Fruit fly (Drosophila melanogaster): ENCODE data around the gene CycT.

CycT gene

DNA sequence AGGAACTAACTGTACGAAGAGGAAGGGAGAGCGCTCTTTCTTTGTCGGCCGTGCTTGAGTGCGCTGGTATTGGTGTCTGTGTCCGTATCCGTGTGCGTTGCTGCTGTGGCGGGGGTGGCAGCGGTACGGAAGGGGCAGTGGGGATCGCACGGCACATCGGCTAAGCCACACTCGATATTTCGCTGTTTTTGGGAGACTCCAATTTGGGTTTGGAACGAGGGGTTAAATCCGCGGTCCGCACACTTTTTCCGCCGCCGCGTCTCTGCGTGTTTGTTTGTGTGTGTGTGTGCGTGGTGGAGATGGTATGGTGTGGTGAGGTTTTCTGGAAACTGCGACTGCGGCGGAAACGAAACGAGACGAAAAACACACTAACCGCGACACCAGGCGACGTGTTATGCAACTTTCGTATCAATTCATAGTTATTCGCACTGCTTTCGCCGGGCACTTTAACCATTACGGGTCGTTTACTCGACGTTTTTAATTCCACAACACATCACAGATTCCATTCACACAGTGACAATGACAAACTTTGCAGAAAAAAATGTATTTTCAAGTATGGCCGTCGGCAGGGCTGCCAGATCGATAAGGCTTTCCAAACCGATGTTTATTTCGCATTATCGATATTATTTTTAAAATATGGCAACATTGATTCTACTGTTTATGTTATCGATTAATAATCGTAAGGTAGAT lies at the start of gene CycT:
Gene CycT, minus strand, starts transcription at position 574 of the 690 bp plus-strand sequence.
- TF ChIP-seq fd85E (GFP tag; optimal IDR thresholded peaks at IDR 0.05): peak; percentile 7
- TF ChIP-seq CG15336 (GFP tag; IDR thresholded peaks at IDR 0.05): peak; percentile 53
- TF ChIP-seq CG6854 (GFP tag; optimal IDR thresholded peaks at IDR 0.05): peak; percentile 85
- peak; percentile 75 for TF ChIP-seq Sox14 (GFP tag; optimal IDR thresholded peaks at IDR 0.05)
- TF ChIP-seq esn (GFP tag; optimal IDR thresholded peaks at IDR 0.05): peak; percentile 42
- no peak for TF ChIP-seq Sox102F (GFP tag; optimal IDR thresholded peaks at IDR 0.05)
- TF ChIP-seq CG6792 (GFP tag; optimal IDR thresholded peaks at IDR 0.05): peak; percentile 30
- TF ChIP-seq vri (GFP tag; optimal IDR thresholded peaks at IDR 0.05): peak; percentile 76
- peak; percentile 19 for TF ChIP-seq dsx (GFP tag; optimal IDR thresholded peaks at IDR 0.05; ENCODE audit: poor library complexity, severe bottlenecking)
- no peak for TF ChIP-seq CG8632 (GFP tag; optimal IDR thresholded peaks at IDR 0.05)
- peak; percentile 1 for TF ChIP-seq dac (GFP tag; optimal IDR thresholded peaks at IDR 0.05)
- TF ChIP-seq CG6163 (GFP tag; IDR thresholded peaks at IDR 0.05): 0 out of 3 replicates have a peak, but pooled peaks have one; percentile 28
- peak; percentile 86 for TF ChIP-seq Eip78C (GFP tag)
- TF ChIP-seq Gug (GFP tag; IDR thresholded peaks at IDR 0.05): no peak
- peak; percentile 2 for TF ChIP-seq cyc (GFP tag; optimal IDR thresholded peaks at IDR 0.05)

DNA sequence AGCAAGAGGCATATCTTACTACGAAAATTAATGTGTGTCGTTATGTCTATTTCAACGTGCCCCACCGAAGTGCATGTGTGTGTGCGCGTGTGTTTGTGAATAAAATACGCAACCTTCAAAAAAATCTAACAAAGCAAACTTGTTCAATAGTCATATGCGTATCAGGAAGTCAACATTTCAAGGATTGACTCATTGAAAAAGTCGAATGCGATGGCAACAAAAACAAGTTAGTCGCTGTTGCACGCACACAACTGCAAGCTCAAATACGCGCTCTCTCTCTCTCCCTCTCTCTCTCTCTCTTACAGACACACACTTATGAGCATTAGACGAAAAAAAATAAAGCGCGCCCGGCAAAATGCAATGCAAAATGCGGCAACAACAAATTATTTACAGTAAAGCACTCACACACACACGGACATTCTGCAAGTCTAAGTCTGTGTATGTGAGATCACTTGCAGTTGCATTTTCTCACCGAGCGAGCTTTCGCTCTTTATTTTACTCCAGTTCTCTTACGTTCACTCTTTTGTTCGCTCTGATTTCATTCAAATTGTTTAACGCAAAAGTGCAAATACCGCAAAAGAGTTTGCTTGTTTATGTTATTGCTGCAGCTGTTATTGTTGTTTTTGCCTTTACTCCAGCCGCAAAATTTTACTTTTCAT lies 49.2 kb upstream of the CycT start:
- TF ChIP-seq Sox102F (GFP tag; optimal IDR thresholded peaks at IDR 0.05) (peak; percentile 19), CG6792 (GFP tag; optimal IDR thresholded peaks at IDR 0.05) (no peak), spab (GFP tag; optimal IDR thresholded peaks at IDR 0.05) (no peak), cyc (GFP tag; optimal IDR thresholded peaks at IDR 0.05) (no peak), CG6163 (GFP tag; IDR thresholded peaks at IDR 0.05) (no peak), CG11762 (GFP tag; optimal IDR thresholded peaks at IDR 0.05; ENCODE audit: insufficient read depth) (no peak), esn (GFP tag; optimal IDR thresholded peaks at IDR 0.05) (no peak), pdm3 (GFP tag; optimal IDR thresholded peaks at IDR 0.05) (no peak), CG10669 (GFP tag; optimal IDR thresholded peaks at IDR 0.05) (no peak), Eip75B (GFP tag; optimal IDR thresholded peaks at IDR 0.05) (no peak), fkh (GFP tag; optimal IDR thresholded peaks at IDR 0.05) (no peak), CG11902 (GFP tag; optimal IDR thresholded peaks at IDR 0.05) (no peak), Smox (GFP tag; optimal IDR thresholded peaks at IDR 0.05) (no peak), CG6808 (GFP tag; optimal IDR thresholded peaks at IDR 0.05) (no peak), salr (GFP tag; optimal IDR thresholded peaks at IDR 0.05) (no peak), Sox15 (GFP tag; optimal IDR thresholded peaks at IDR 0.05) (no peak), CG6276 (GFP tag; optimal IDR thresholded peaks at IDR 0.05) (peak; percentile 52), lz (GFP tag; optimal IDR thresholded peaks at IDR 0.05) (no peak), dac (GFP tag; optimal IDR thresholded peaks at IDR 0.05) (no peak), CG8119 (GFP tag; IDR thresholded peaks at IDR 0.05) (peak; percentile 59; the same call in 1 of the 3 replicates), svp (GFP tag) (peak; percentile 71), Blimp-1 (GFP tag; optimal IDR thresholded peaks at IDR 0.05) (peak; percentile 28), Eip93F (GFP tag; optimal IDR thresholded peaks at IDR 0.05) (peak; percentile 29), CG32006 (GFP tag; optimal IDR thresholded peaks at IDR 0.05) (peak; percentile 11), CG3919 (GFP tag; optimal IDR thresholded peaks at IDR 0.05) (no peak), Lpt (GFP tag; optimal IDR thresholded peaks at IDR 0.05) (peak; percentile 6), net (GFP tag; optimal IDR thresholded peaks at IDR 0.05) (peak; percentile 38), Hr39 (GFP tag; optimal IDR thresholded peaks at IDR 0.05) (no peak), Sox14 (GFP tag; optimal IDR thresholded peaks at IDR 0.05) (no peak), Ets96B (tag; optimal IDR thresholded peaks at IDR 0.05) (no peak), eg (GFP tag; IDR thresholded peaks at IDR 0.05) (peak; percentile 64; the same call in 2 of the 3 replicates), OdsH (GFP tag; optimal IDR thresholded peaks at IDR 0.05) (no peak), CG6854 (GFP tag; optimal IDR thresholded peaks at IDR 0.05) (peak; percentile 49), CG16779 (tag; optimal IDR thresholded peaks at IDR 0.05) (peak; percentile 37), fd85E (GFP tag; optimal IDR thresholded peaks at IDR 0.05) (no peak), CG8632 (GFP tag; optimal IDR thresholded peaks at IDR 0.05) (no peak), CG11294 (GFP tag; IDR thresholded peaks at IDR 0.05) (no peak), CG15336 (GFP tag; IDR thresholded peaks at IDR 0.05) (peak; percentile 59), CG7368 (GFP tag; optimal IDR thresholded peaks at IDR 0.05) (no peak), Hr4 (GFP tag; optimal IDR thresholded peaks at IDR 0.05) (peak; percentile 3), CG34406 (GFP tag; optimal IDR thresholded peaks at IDR 0.05) (no peak), achi (GFP tag; optimal IDR thresholded peaks at IDR 0.05) (no peak)
